Fruit fly (Drosophila melanogaster): Measurements from ENCODE around the gene CG5968.

dm6 chr2L:16542997-16543593, 6.7 kb downstream of the CG5968 start:
- TF ChIP-seq CTCF (optimal IDR thresholded peaks at IDR 0.05) (no peak), CG8478 (optimal IDR thresholded peaks at IDR 0.05) (no peak)
